Worm (Caenorhabditis elegans) whole organism, L3 larva: ENCODE measurements around the gene nol-10.

Experiments used
- R02D3.7 ChIP-seq: fragments of 150-350 bp; optimal IDR thresholded peaks from 2 replicates; lab custom pipeline; 2014; ENCODE audit warnings: missing biosample characterization, missing genetic modification characterization
- ZK546.5 ChIP-seq: sonication (generic microtip); optimal IDR thresholded peaks from 2 replicates; lab custom pipeline; 2017; ENCODE audit warnings: missing biosample characterization, missing genetic modification characterization
- aly-2 ChIP-seq: fragments of 150-350 bp; optimal IDR thresholded peaks from 2 replicates; lab custom pipeline; 2014; ENCODE audit warnings: missing biosample characterization, missing genetic modification characterization
- ama-1 ChIP-seq: fragments of 150-350 bp; optimal IDR thresholded peaks from 2 replicates; lab custom pipeline; 2018
- ceh-16 ChIP-seq: sonication (generic microtip); optimal IDR thresholded peaks from 2 replicates; lab custom pipeline; 2017; ENCODE audit warnings: missing biosample characterization, missing genetic modification characterization
- ceh-28 ChIP-seq: fragments of 150-350 bp; optimal IDR thresholded peaks from 2 replicates; lab custom pipeline; 2014; ENCODE audit warnings: missing biosample characterization, missing genetic modification reagents, missing genetic modification characterization
- ceh-82 ChIP-seq: fragments of 150-350 bp; optimal IDR thresholded peaks from 2 replicates; lab custom pipeline; 2014; ENCODE audit warnings: missing biosample characterization, missing genetic modification characterization
- ceh-9 ChIP-seq: sonication (generic microtip); optimal IDR thresholded peaks from 2 replicates; lab custom pipeline; 2018; ENCODE audit warnings: missing biosample characterization, missing genetic modification characterization
- daf-12 ChIP-seq: fragments of 150-350 bp; optimal IDR thresholded peaks from 2 replicates; lab custom pipeline; 2014; ENCODE audit warnings: missing biosample characterization, missing genetic modification reagents, missing genetic modification characterization
- egl-27 ChIP-seq: sonication (generic microtip); optimal IDR thresholded peaks from 4 replicates; lab custom pipeline; 2017; ENCODE audit warnings: missing biosample characterization, missing genetic modification reagents, missing genetic modification characterization
- egl-5 ChIP-seq: fragments of 150-350 bp; optimal IDR thresholded peaks from 2 replicates; lab custom pipeline; 2017; ENCODE audit warnings: missing biosample characterization, missing genetic modification reagents, missing genetic modification characterization, inconsistent platforms
- elt-1 ChIP-seq: fragments of 150-350 bp; optimal IDR thresholded peaks from 2 replicates; lab custom pipeline; 2014; ENCODE audit warnings: missing biosample characterization, missing genetic modification characterization
- elt-2 ChIP-seq: sonication (generic microtip); optimal IDR thresholded peaks from 2 replicates; lab custom pipeline; 2016; ENCODE audit warnings: missing genetic modification reagents, mild to moderate bottlenecking, missing genetic modification characterization, missing compliant biosample characterization
- elt-3 ChIP-seq, 3 experiments: fragments of 150-350 bp in 1 of 3; sonication (generic microtip) in 2 of 3; optimal IDR thresholded peaks; 2 replicates in 2 of 3; 4 replicates in 1 of 3; lab custom pipeline; 2014 to 2017; ENCODE audit warnings: missing biosample characterization in 3 of 3, missing genetic modification characterization in 3 of 3
- eor-1 ChIP-seq, 2 experiments: fragments of 150-350 bp; optimal IDR thresholded peaks; 2 replicates each; lab custom pipeline; 2014 to 2018; ENCODE audit warnings: missing biosample characterization in 2 of 2, missing genetic modification characterization in 2 of 2
- fkh-10 ChIP-seq: sonication (generic microtip); optimal IDR thresholded peaks from 2 replicates; lab custom pipeline; 2017; ENCODE audit warnings: missing biosample characterization, missing genetic modification reagents, missing genetic modification characterization
- fkh-2 ChIP-seq: fragments of 150-350 bp; optimal IDR thresholded peaks from 2 replicates; lab custom pipeline; 2014; ENCODE audit warnings: missing biosample characterization, missing genetic modification reagents, missing genetic modification characterization
- fos-1 ChIP-seq: fragments of 150-350 bp; optimal IDR thresholded peaks from 2 replicates; lab custom pipeline; 2014; ENCODE audit warnings: missing biosample characterization, missing genetic modification characterization
- hmg-11 ChIP-seq: sonication (generic microtip); optimal IDR thresholded peaks from 2 replicates; lab custom pipeline; 2016; ENCODE audit warnings: missing genetic modification characterization, missing compliant biosample characterization
- jun-1 ChIP-seq: fragments of 150-350 bp; optimal IDR thresholded peaks from 2 replicates; lab custom pipeline; 2014; ENCODE audit warnings: missing biosample characterization, missing genetic modification reagents, missing genetic modification characterization
- lin-15B ChIP-seq: fragments of 150-350 bp; optimal IDR thresholded peaks from 2 replicates; lab custom pipeline; 2014; ENCODE audit warnings: missing biosample characterization, missing genetic modification characterization
- lin-39 ChIP-seq: fragments of 150-350 bp; optimal IDR thresholded peaks from 2 replicates; lab custom pipeline; 2018; ENCODE audit warnings: missing biosample characterization, missing genetic modification reagents, missing genetic modification characterization
- lsy-12 ChIP-seq: sonication (generic microtip); optimal IDR thresholded peaks from 2 replicates; lab custom pipeline; 2016; ENCODE audit warnings: mild to moderate bottlenecking, missing genetic modification characterization, missing compliant biosample characterization
- mdl-1 ChIP-seq: fragments of 150-350 bp; optimal IDR thresholded peaks from 2 replicates; lab custom pipeline; 2014; ENCODE audit warnings: missing biosample characterization, missing genetic modification characterization
- mml-1 ChIP-seq: fragments of 150-350 bp; sonication (generic microtip); optimal IDR thresholded peaks from 3 replicates; lab custom pipeline; 2014; ENCODE audit warnings: missing biosample characterization, missing genetic modification characterization
- nfya-1 ChIP-seq: sonication (generic microtip); optimal IDR thresholded peaks from 2 replicates; lab custom pipeline; 2017; ENCODE audit warnings: missing genetic modification characterization, mild to moderate bottlenecking, missing compliant biosample characterization, antibody characterized with exemption, moderate library complexity; ENCODE audit not compliant: insufficient read depth
- nhr-11 ChIP-seq: fragments of 150-350 bp; optimal IDR thresholded peaks from 2 replicates; lab custom pipeline; 2014; ENCODE audit warnings: missing biosample characterization, missing genetic modification characterization
- nhr-12 ChIP-seq: fragments of 150-350 bp; optimal IDR thresholded peaks from 2 replicates; lab custom pipeline; 2014; ENCODE audit warnings: missing biosample characterization, missing genetic modification characterization
- nhr-23 ChIP-seq: fragments of 150-350 bp; optimal IDR thresholded peaks from 2 replicates; lab custom pipeline; 2014; ENCODE audit warnings: missing biosample characterization, missing genetic modification reagents, missing genetic modification characterization
- nhr-237 ChIP-seq: fragments of 150-350 bp; optimal IDR thresholded peaks from 2 replicates; lab custom pipeline; 2014; ENCODE audit warnings: missing biosample characterization, missing genetic modification characterization
- nhr-25 ChIP-seq: sonication (generic microtip); optimal IDR thresholded peaks from 2 replicates; lab custom pipeline; 2017; ENCODE audit warnings: missing biosample characterization, missing genetic modification characterization
- nhr-28 ChIP-seq: fragments of 150-350 bp; optimal IDR thresholded peaks from 2 replicates; lab custom pipeline; 2014; ENCODE audit warnings: missing biosample characterization, missing genetic modification characterization
- nhr-43 ChIP-seq: sonication (generic microtip); optimal IDR thresholded peaks from 2 replicates; lab custom pipeline; 2016; ENCODE audit warnings: mild to moderate bottlenecking, missing genetic modification characterization, missing compliant biosample characterization; ENCODE audit not compliant: poor library complexity, severe bottlenecking
- nhr-67 ChIP-seq: fragments of 150-350 bp; optimal IDR thresholded peaks from 2 replicates; lab custom pipeline; 2014; ENCODE audit warnings: missing biosample characterization, missing genetic modification characterization
- nhr-76 ChIP-seq: fragments of 150-350 bp; sonication (generic microtip); optimal IDR thresholded peaks from 5 replicates; lab custom pipeline; 2014; ENCODE audit warnings: missing biosample characterization, missing genetic modification characterization
- nhr-77 ChIP-seq: fragments of 150-350 bp; optimal IDR thresholded peaks from 2 replicates; lab custom pipeline; 2014; ENCODE audit warnings: missing biosample characterization, missing genetic modification characterization
- pha-4 ChIP-seq: fragments of 150-350 bp; optimal IDR thresholded peaks from 2 replicates; lab custom pipeline; 2014; ENCODE audit warnings: missing biosample characterization, missing genetic modification reagents, missing genetic modification characterization
- pqm-1 ChIP-seq: fragments of 150-350 bp; optimal IDR thresholded peaks from 2 replicates; lab custom pipeline; 2017; ENCODE audit warnings: missing biosample characterization, missing genetic modification characterization, inconsistent platforms
- sea-2 ChIP-seq: fragments of 150-350 bp; sonication (generic microtip); optimal IDR thresholded peaks from 4 replicates; lab custom pipeline; 2014; ENCODE audit warnings: missing biosample characterization, missing genetic modification reagents, missing genetic modification characterization
- skn-1 ChIP-seq: fragments of 150-350 bp; optimal IDR thresholded peaks from 2 replicates; lab custom pipeline; 2014; ENCODE audit warnings: missing biosample characterization, missing genetic modification characterization
- snpc-4 ChIP-seq: fragments of 150-350 bp; optimal IDR thresholded peaks from 2 replicates; lab custom pipeline; 2014; ENCODE audit warnings: missing biosample characterization, missing genetic modification characterization
- tbx-2 ChIP-seq: sonication (generic microtip); optimal IDR thresholded peaks from 2 replicates; lab custom pipeline; 2016; ENCODE audit warnings: mild to moderate bottlenecking, missing genetic modification characterization, missing compliant biosample characterization
- unc-39 ChIP-seq: sonication (generic microtip); optimal IDR thresholded peaks from 4 replicates; lab custom pipeline; 2017; ENCODE audit warnings: missing biosample characterization, missing genetic modification characterization
- unc-62 ChIP-seq: fragments of 150-350 bp; sonication (generic microtip); optimal IDR thresholded peaks from 4 replicates; lab custom pipeline; 2014; ENCODE audit warnings: missing biosample characterization, missing genetic modification reagents, missing genetic modification characterization
- zag-1 ChIP-seq: fragments of 150-350 bp; optimal IDR thresholded peaks from 2 replicates; lab custom pipeline; 2014; ENCODE audit warnings: missing biosample characterization, missing genetic modification characterization
- ztf-11 ChIP-seq: fragments of 150-350 bp; optimal IDR thresholded peaks from 2 replicates; lab custom pipeline; 2014; ENCODE audit warnings: missing biosample characterization, missing genetic modification characterization
- ztf-4 ChIP-seq: fragments of 150-350 bp; optimal IDR thresholded peaks from 2 replicates; lab custom pipeline; 2014; ENCODE audit warnings: missing biosample characterization, missing genetic modification characterization

The nol-10 gene

DNA sequence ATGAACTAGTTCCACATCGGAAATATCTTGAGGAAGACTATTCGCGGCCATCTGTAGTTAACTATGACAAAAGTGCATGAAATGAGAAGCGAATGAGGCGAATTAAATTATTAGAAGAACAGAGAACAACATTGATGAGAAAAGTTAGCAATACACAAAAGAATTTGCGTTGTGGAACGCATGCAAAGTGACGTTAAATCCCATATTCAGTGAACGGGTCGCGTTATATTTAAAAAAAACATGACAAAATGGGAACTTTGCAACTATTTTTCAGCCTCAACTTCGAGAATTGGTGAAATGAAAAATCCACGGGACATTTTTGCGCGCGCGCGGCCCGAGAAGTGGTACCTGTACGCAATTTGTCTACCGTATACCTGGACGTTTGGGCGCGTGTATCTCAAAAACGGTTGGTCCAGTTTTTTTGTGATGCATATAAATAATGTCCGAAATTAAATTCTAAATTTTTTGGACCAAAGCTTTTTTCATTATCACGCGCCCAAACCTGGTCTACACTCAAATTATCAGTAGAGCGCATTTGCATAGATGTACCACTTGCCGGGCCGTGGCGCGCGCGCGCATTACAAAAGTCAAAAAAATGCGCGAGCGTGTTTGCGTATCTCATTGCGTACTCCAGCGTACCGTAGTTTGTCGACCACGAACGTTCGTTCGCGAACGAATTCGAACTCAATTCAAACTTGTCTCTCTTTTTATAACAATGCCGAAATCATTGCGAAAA lies 32.4 kb upstream of the nol-10 start, which contains the start of the genes cdd-2 and oef-1:
cdd-2 (minus strand) TSS at position 51 of the 736 bp plus-strand sequence.
oef-1 (plus strand) TSS at position 575 of the 736 bp plus-strand sequence.
- no peak for TF ChIP-seq ztf-11 (tag; lab: Kevin White, UChicago)

DNA sequence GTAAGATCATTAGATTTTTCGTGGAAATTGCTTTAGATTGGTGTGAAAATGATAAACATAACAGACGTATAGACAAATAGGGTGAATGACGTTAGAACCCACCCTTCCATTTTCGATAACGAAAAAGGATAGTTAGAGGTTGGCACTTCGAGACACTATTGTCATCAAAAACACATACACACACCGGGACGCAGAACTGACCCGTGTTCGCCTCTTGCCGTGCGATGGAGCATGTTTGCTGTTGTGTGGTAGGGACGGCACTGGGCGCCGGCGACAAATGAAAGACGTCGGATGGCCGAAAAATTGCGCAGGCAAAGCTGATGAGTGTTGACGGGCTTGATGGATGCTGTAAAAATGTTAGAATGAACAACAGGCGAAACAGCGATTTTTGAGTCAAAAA lies 30.6 kb upstream of the nol-10 start:
- TF ChIP-seq lsy-12 (no peak), pha-4 (tag; lab: Kevin White, UChicago) (peak; percentile 54), ZK546.5 (tag; lab: Kevin White, UChicago) (no peak), mdl-1 (tag; lab: Kevin White, UChicago) (no peak), lin-39 (peak; percentile 54), nhr-11 (tag; lab: Kevin White, UChicago) (no peak), fkh-10 (GFP tag; lab: Kevin White, UChicago) (no peak), nhr-237 (tag; lab: Kevin White, UChicago) (no peak), sea-2 (GFP tag; lab: Kevin White, UChicago) (no peak), nhr-76 (tag; lab: Kevin White, UChicago) (no peak), fkh-2 (tag; lab: Kevin White, UChicago) (no peak), ama-1 (lab: Kevin White, UChicago) (no peak), nhr-12 (tag; lab: Kevin White, UChicago) (no peak), pqm-1 (tag; lab: Kevin White, UChicago) (peak; percentile 68), aly-2 (tag; lab: Kevin White, UChicago) (no peak), elt-3 (tag; optimal IDR thresholded peaks at IDR 0.05; lab: Kevin White, UChicago) (no peak), nhr-67 (tag; lab: Kevin White, UChicago) (no peak), hmg-11 (tag; lab: Kevin White, UChicago) (no peak), jun-1 (no peak), elt-2 (tag; lab: Kevin White, UChicago) (peak; percentile 70), zag-1 (tag; lab: Kevin White, UChicago) (no peak), ceh-28 (tag; lab: Kevin White, UChicago) (no peak), egl-27 (tag; lab: Kevin White, UChicago) (peak; percentile 47), R02D3.7 (tag; lab: Kevin White, UChicago) (no peak), ceh-82 (tag; lab: Kevin White, UChicago) (no peak), lin-15B (tag; lab: Kevin White, UChicago) (peak; percentile 66), skn-1 (tag; lab: Kevin White, UChicago) (peak; percentile 71), ztf-4 (tag; lab: Kevin White, UChicago) (no peak), unc-62 (no peak), snpc-4 (tag; lab: Kevin White, UChicago) (no peak), nhr-77 (tag; lab: Kevin White, UChicago) (no peak), ztf-11 (tag; lab: Kevin White, UChicago) (no peak), nhr-43 (tag; lab: Kevin White, UChicago) (no peak), tbx-2 (tag; lab: Kevin White, UChicago) (no peak), nhr-25 (no peak), nhr-23 (peak; percentile 27), fos-1 (tag; lab: Kevin White, UChicago) (no peak), nfya-1 (tag; lab: Kevin White, UChicago) (peak; percentile 57), mml-1 (no peak), ceh-9 (tag; lab: Kevin White, UChicago) (no peak), egl-5 (tag; lab: Kevin White, UChicago) (no peak), unc-39 (tag; lab: Kevin White, UChicago) (no peak), eor-1 (tag; optimal IDR thresholded peaks at IDR 0.05; lab: Kevin White, UChicago) (no peak), daf-12 (tag; lab: Kevin White, UChicago) (no peak), ceh-16 (no peak), elt-1 (tag; lab: Kevin White, UChicago) (no peak), nhr-28 (tag; lab: Kevin White, UChicago) (no peak)
